Worm (Caenorhabditis elegans) whole organism, late embryonic: ENCODE results near the gene pssy-1.

Experiments
- C08G9.2 ChIP-seq: sonication (generic microtip); optimal IDR thresholded peaks from 2 replicates; lab custom pipeline; 2016; ENCODE audit warnings: mild to moderate bottlenecking, missing genetic modification characterization, moderate library complexity, missing compliant biosample characterization
- C38D4.7 ChIP-seq: fragments of 200-800 bp; sonication (Bioruptor generic); optimal IDR thresholded peaks from 2 replicates; lab custom pipeline; 2018; ENCODE audit warnings: mild to moderate bottlenecking, missing genetic modification characterization, moderate library complexity, missing compliant biosample characterization
- F13H6.1 ChIP-seq: sonication (generic microtip); optimal IDR thresholded peaks from 2 replicates; lab custom pipeline; 2016; ENCODE audit warnings: missing genetic modification characterization, missing compliant biosample characterization
- K02D7.2 ChIP-seq: sonication (generic microtip); optimal IDR thresholded peaks from 2 replicates; lab custom pipeline; 2017; ENCODE audit warnings: mild to moderate bottlenecking, missing genetic modification characterization, missing compliant biosample characterization
- T23F11.4 ChIP-seq: fragments of 200-800 bp; sonication (Bioruptor generic); optimal IDR thresholded peaks from 2 replicates; lab custom pipeline; 2018; ENCODE audit warnings: mild to moderate bottlenecking, missing genetic modification characterization, missing compliant biosample characterization
- ahr-1 ChIP-seq: sonication (generic microtip); optimal IDR thresholded peaks from 2 replicates; lab custom pipeline; 2016; ENCODE audit warnings: missing genetic modification characterization, missing compliant biosample characterization
- ama-1 ChIP-seq: fragments of 150-350 bp; optimal IDR thresholded peaks from 2 replicates; lab custom pipeline; 2014
- ceh-18 ChIP-seq: sonication (generic microtip); optimal IDR thresholded peaks from 2 replicates; lab custom pipeline; 2016; ENCODE audit warnings: missing genetic modification characterization, missing compliant biosample characterization
- ceh-19 ChIP-seq: fragments of 200-800 bp; sonication (Bioruptor generic); optimal IDR thresholded peaks from 2 replicates; lab custom pipeline; 2018; ENCODE audit warnings: mild to moderate bottlenecking, missing genetic modification characterization, missing compliant biosample characterization
- ceh-22 ChIP-seq: sonication (generic microtip); optimal IDR thresholded peaks from 2 replicates; lab custom pipeline; 2017; ENCODE audit warnings: missing biosample characterization, missing genetic modification characterization
- ceh-31 ChIP-seq: sonication (generic microtip); optimal IDR thresholded peaks from 2 replicates; lab custom pipeline; 2016; ENCODE audit warnings: missing genetic modification characterization, missing compliant biosample characterization
- ceh-48 ChIP-seq: sonication (generic microtip); optimal IDR thresholded peaks from 2 replicates; lab custom pipeline; 2016; ENCODE audit warnings: missing genetic modification characterization, inconsistent platforms, missing compliant biosample characterization
- che-1 ChIP-seq: sonication (generic microtip); optimal IDR thresholded peaks from 2 replicates; lab custom pipeline; 2016; ENCODE audit warnings: mild to moderate bottlenecking, missing genetic modification characterization, missing compliant biosample characterization
- dmd-4 ChIP-seq: sonication (generic microtip); optimal IDR thresholded peaks from 2 replicates; lab custom pipeline; 2016; ENCODE audit warnings: borderline replicate concordance, missing genetic modification characterization, missing compliant biosample characterization
- dve-1 ChIP-seq: sonication (generic microtip); optimal IDR thresholded peaks from 2 replicates; lab custom pipeline; 2017; ENCODE audit warnings: antibody characterized with exemption, mild to moderate bottlenecking, missing genetic modification characterization, missing compliant biosample characterization
- ets-4 ChIP-seq: sonication (generic microtip); optimal IDR thresholded peaks from 2 replicates; lab custom pipeline; 2016; ENCODE audit warnings: missing genetic modification characterization, missing compliant biosample characterization
- fax-1 ChIP-seq: sonication (generic microtip); optimal IDR thresholded peaks from 2 replicates; lab custom pipeline; 2016; ENCODE audit warnings: missing genotype, missing genetic modification characterization, missing compliant biosample characterization
- fkh-10 ChIP-seq: fragments of 150-350 bp; optimal IDR thresholded peaks from 2 replicates; lab custom pipeline; 2014; ENCODE audit warnings: missing biosample characterization, missing genetic modification reagents, missing genetic modification characterization
- fkh-6 ChIP-seq: sonication (generic microtip); optimal IDR thresholded peaks from 2 replicates; lab custom pipeline; 2016; ENCODE audit warnings: missing genetic modification characterization, missing compliant biosample characterization
- hlh-13 ChIP-seq: fragments of 200-800 bp; sonication (Bioruptor generic); optimal IDR thresholded peaks from 2 replicates; lab custom pipeline; 2018; ENCODE audit warnings: mild to moderate bottlenecking, missing genetic modification characterization, missing compliant biosample characterization
- hlh-30 ChIP-seq: sonication (generic microtip); optimal IDR thresholded peaks from 2 replicates; lab custom pipeline; 2017; ENCODE audit warnings: antibody characterized with exemption, missing genetic modification characterization, missing compliant biosample characterization; ENCODE audit not compliant: insufficient read depth
- hlh-8 ChIP-seq: sonication (generic microtip); optimal IDR thresholded peaks from 2 replicates; lab custom pipeline; 2016; ENCODE audit warnings: missing genotype, missing genetic modification characterization, missing compliant biosample characterization
- lim-6 ChIP-seq: sonication (generic microtip); optimal IDR thresholded peaks from 2 replicates; lab custom pipeline; 2016; ENCODE audit warnings: missing genetic modification characterization, missing compliant biosample characterization
- mec-3 ChIP-seq: sonication (generic microtip); optimal IDR thresholded peaks from 2 replicates; lab custom pipeline; 2016; ENCODE audit warnings: borderline replicate concordance, missing genetic modification characterization, missing compliant biosample characterization
- nfya-1 ChIP-seq: sonication (generic microtip); optimal IDR thresholded peaks from 2 replicates; lab custom pipeline; 2017; ENCODE audit warnings: missing genetic modification characterization, mild to moderate bottlenecking, missing compliant biosample characterization, antibody characterized with exemption, moderate library complexity
- nhr-232 ChIP-seq: sonication (generic microtip); optimal IDR thresholded peaks from 2 replicates; lab custom pipeline; 2016; ENCODE audit warnings: missing genetic modification characterization, missing compliant biosample characterization
- npax-4 ChIP-seq: sonication (generic microtip); optimal IDR thresholded peaks from 2 replicates; lab custom pipeline; 2016; ENCODE audit warnings: missing genetic modification characterization, missing compliant biosample characterization
- odd-2 ChIP-seq: sonication (generic microtip); optimal IDR thresholded peaks from 2 replicates; lab custom pipeline; 2017; ENCODE audit warnings: antibody characterized with exemption, mild to moderate bottlenecking, missing genetic modification characterization, missing compliant biosample characterization
- pag-3 ChIP-seq: sonication (generic microtip); optimal IDR thresholded peaks from 2 replicates; lab custom pipeline; 2016; ENCODE audit warnings: missing compliant biosample characterization, missing genetic modification characterization, borderline replicate concordance
- pax-1 ChIP-seq: fragments of 150-350 bp; optimal IDR thresholded peaks from 2 replicates; lab custom pipeline; 2014; ENCODE audit warnings: missing biosample characterization, missing genetic modification characterization
- pha-2 ChIP-seq: sonication (generic microtip); optimal IDR thresholded peaks from 2 replicates; lab custom pipeline; 2017; ENCODE audit warnings: mild to moderate bottlenecking, missing genetic modification characterization, missing compliant biosample characterization
- pha-4 ChIP-seq: fragments of 150-350 bp; optimal IDR thresholded peaks from 2 replicates; lab custom pipeline; 2018; ENCODE audit warnings: missing biosample characterization, missing genetic modification reagents, missing genetic modification characterization
- pqm-1 ChIP-seq: sonication (generic microtip); optimal IDR thresholded peaks from 2 replicates; lab custom pipeline; 2016; ENCODE audit warnings: missing genetic modification characterization, missing compliant biosample characterization
- pros-1 ChIP-seq: fragments of 150-350 bp; optimal IDR thresholded peaks from 2 replicates; lab custom pipeline; 2014; ENCODE audit warnings: missing biosample characterization, missing genetic modification reagents, missing genetic modification characterization
- rnt-1 ChIP-seq: sonication (generic microtip); optimal IDR thresholded peaks from 2 replicates; lab custom pipeline; 2016; ENCODE audit warnings: missing genetic modification characterization, missing compliant biosample characterization
- sdc-2 ChIP-seq: sonication (generic microtip); optimal IDR thresholded peaks from 2 replicates; lab custom pipeline; 2016; ENCODE audit warnings: missing genotype, missing genetic modification characterization, missing compliant biosample characterization
- sox-4 ChIP-seq: sonication (generic microtip); optimal IDR thresholded peaks from 2 replicates; lab custom pipeline; 2017; ENCODE audit warnings: mild to moderate bottlenecking, missing genetic modification characterization, inconsistent platforms, missing compliant biosample characterization
- tbx-2 ChIP-seq: sonication (generic microtip); optimal IDR thresholded peaks from 2 replicates; lab custom pipeline; 2016; ENCODE audit warnings: missing genetic modification characterization, missing compliant biosample characterization
- tbx-7 ChIP-seq: sonication (generic microtip); optimal IDR thresholded peaks from 2 replicates; lab custom pipeline; 2016; ENCODE audit warnings: missing genotype, missing genetic modification characterization, missing compliant biosample characterization
- unc-42 ChIP-seq: sonication (generic microtip); optimal IDR thresholded peaks from 2 replicates; lab custom pipeline; 2016; ENCODE audit warnings: missing genotype, missing genetic modification characterization, missing compliant biosample characterization
- unc-55 ChIP-seq: sonication (generic microtip); optimal IDR thresholded peaks from 2 replicates; lab custom pipeline; 2017; ENCODE audit warnings: missing biosample characterization, missing genetic modification reagents, missing genetic modification characterization
- unc-86 ChIP-seq: sonication (generic microtip); optimal IDR thresholded peaks from 2 replicates; lab custom pipeline; 2016; ENCODE audit warnings: missing genetic modification characterization, missing compliant biosample characterization
- ztf-16 ChIP-seq: sonication (generic microtip); optimal IDR thresholded peaks from 2 replicates; lab custom pipeline; 2017; ENCODE audit warnings: missing genetic modification characterization, missing compliant biosample characterization

pssy-1 gene

DNA sequence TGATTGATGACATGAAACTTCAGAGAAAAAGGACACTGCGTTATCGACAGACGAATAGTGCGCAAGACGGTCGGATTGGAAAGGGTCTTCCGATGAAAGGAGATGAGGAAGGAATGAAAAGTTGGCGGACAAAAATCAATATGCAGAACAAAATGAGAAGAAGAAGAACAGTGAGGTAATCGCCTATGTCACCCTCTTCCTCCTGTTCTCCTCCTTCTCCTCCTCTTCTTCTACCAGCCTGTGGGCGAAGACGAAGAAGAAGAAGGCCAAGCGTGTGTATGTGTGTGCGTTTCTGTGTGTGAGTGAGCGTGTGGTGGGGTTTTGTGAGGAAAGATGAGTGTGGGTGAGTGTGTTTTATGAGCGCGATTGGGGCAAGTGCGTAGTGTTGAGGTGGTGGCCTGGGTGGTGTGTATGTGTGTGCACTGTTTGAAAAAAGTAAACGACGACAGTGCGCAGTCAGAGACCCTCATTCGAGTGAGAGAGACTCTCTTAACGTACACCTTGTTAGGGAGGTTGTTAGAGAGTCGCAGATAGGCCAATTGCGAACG is 33.1 kb upstream of the pssy-1 start, which contains the start of gene tsp-21 (continued):
- TF ChIP-seq mec-3 (tag; lab: Kevin White, UChicago) (no peak), nfya-1 (tag; lab: Kevin White, UChicago) (peak; percentile 79), sdc-2 (peak; percentile 81), ceh-22 (no peak), dve-1 (tag; lab: Kevin White, UChicago) (peak; percentile 41), ahr-1 (tag; lab: Kevin White, UChicago) (no peak), unc-86 (tag; lab: Kevin White, UChicago) (no peak), sox-4 (tag; lab: Kevin White, UChicago) (peak; percentile 47), pha-4 (tag; lab: Kevin White, UChicago) (no peak), hlh-30 (peak; percentile 46), tbx-7 (tag; lab: Kevin White, UChicago) (peak; percentile 2), C08G9.2 (tag; lab: Kevin White, UChicago) (peak; percentile 55), T23F11.4 (GFP tag; lab: Kevin White, UChicago) (peak; percentile 75), dmd-4 (tag; lab: Kevin White, UChicago) (no peak), pax-1 (tag; lab: Kevin White, UChicago) (no peak), C38D4.7 (GFP tag; lab: Kevin White, UChicago) (no peak), lim-6 (no peak), fkh-6 (tag; lab: Kevin White, UChicago) (peak; percentile 41), odd-2 (no peak), fax-1 (peak; percentile 42), fkh-10 (GFP tag; lab: Kevin White, UChicago) (no peak), rnt-1 (tag; lab: Kevin White, UChicago) (peak; percentile 90), unc-55 (GFP tag; lab: Kevin White, UChicago) (peak; percentile 72), ceh-31 (peak; percentile 68), ceh-18 (tag; lab: Kevin White, UChicago) (peak; percentile 78), nhr-232 (tag; lab: Kevin White, UChicago) (peak; percentile 58), K02D7.2 (tag; lab: Kevin White, UChicago) (no peak), pros-1 (peak; percentile 8), tbx-2 (tag; lab: Kevin White, UChicago) (peak; percentile 87), pha-2 (tag; lab: Kevin White, UChicago) (peak; percentile 55), F13H6.1 (peak; percentile 16), ceh-48 (no peak), che-1 (tag; lab: Kevin White, UChicago) (peak; percentile 21), unc-42 (tag; lab: Kevin White, UChicago) (peak; percentile 48), pqm-1 (tag; lab: Kevin White, UChicago) (no peak), ztf-16 (tag; lab: Kevin White, UChicago) (peak; percentile 32), ets-4 (tag; lab: Kevin White, UChicago) (no peak), ceh-19 (GFP tag; lab: Kevin White, UChicago) (no peak), pag-3 (tag; lab: Kevin White, UChicago) (no peak), hlh-13 (GFP tag; lab: Kevin White, UChicago) (no peak), npax-4 (tag; lab: Kevin White, UChicago) (no peak), ama-1 (lab: Kevin White, UChicago) (no peak), hlh-8 (tag; lab: Kevin White, UChicago) (peak; percentile 43)
